Fruit fly (Drosophila melanogaster): ENCODE data around the gene CG7457.

The CG7457 gene

DNA sequence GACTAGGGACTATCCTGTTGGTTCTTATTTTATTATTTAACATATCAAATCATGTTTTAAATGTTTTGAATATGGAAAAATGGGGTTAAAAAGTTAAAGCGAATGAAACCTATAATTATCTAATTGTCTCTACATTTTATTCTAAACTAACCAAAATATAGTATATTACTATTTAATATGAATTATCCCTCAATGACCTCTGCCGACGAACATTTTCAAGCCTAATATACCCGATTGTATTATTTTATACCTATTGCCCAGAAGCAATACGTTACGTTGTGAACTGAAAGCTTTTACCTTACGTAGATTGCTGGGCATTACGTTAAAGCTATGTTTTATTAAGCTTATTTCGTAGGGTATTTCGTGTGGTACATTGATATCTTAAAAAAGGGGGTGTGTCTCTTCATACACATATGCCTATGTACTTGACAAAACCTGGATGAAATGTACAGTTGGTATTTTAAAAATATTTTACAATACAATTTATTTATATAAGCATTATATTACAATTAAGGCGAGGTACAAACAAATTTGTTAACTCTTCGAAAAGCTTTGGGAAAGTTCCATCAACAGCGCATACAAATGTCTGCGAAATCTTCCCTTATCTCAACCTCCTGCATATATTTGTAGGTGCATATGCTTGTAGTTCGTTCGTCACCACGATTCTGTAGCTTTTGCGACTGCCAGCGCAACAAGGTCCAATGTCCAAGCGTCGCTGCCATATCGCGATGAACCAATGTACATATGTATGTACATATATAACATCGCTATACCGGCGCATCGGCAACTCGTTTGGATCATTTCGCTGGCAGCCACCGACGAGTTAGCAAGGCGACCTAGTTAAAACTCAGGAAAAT, 7.5 kb downstream of the CG7457 start, which contains the start of gene Mcad (continued):
- TF ChIP-seq Neu2 (GFP tag; optimal IDR thresholded peaks at IDR 0.05; ENCODE audit: borderline replicate concordance) (no peak), Med (GFP tag) (peak; percentile 93), TFAM (GFP tag; optimal IDR thresholded peaks at IDR 0.05) (peak; percentile 27), C15 (GFP tag; IDR thresholded peaks at IDR 0.05) (peak; percentile 48; the same call in 1 of the 3 replicates), luna (GFP tag; optimal IDR thresholded peaks at IDR 0.05) (peak; percentile 26), CG1832 (GFP tag; optimal IDR thresholded peaks at IDR 0.05) (no peak), CG31388 (GFP tag; optimal IDR thresholded peaks at IDR 0.05) (peak; percentile 91), PHDP (tag; optimal IDR thresholded peaks at IDR 0.05) (peak; percentile 84), CG15269 (tag; optimal IDR thresholded peaks at IDR 0.05) (peak; percentile 88), CG10654 (GFP tag; optimal IDR thresholded peaks at IDR 0.05) (peak; percentile 93), z (GFP tag; IDR thresholded peaks at IDR 0.05) (no peak), vnd (GFP tag; IDR thresholded peaks at IDR 0.05; ENCODE audit: partially characterized antibody) (no peak), Sry-β (GFP tag; optimal IDR thresholded peaks at IDR 0.05) (peak; percentile 55), CG30403 (GFP tag; optimal IDR thresholded peaks at IDR 0.05) (peak; percentile 94), pum (GFP tag; optimal IDR thresholded peaks at IDR 0.05) (peak; percentile 61), CG3838 (GFP tag; optimal IDR thresholded peaks at IDR 0.05) (peak; percentile 38), MBD-R2 (GFP tag; IDR thresholded peaks at IDR 0.05) (peak; percentile 92), eve (GFP tag; optimal IDR thresholded peaks at IDR 0.05) (no peak), CG12744 (GFP tag; optimal IDR thresholded peaks at IDR 0.05) (no peak), CoRest (tag; optimal IDR thresholded peaks at IDR 0.05) (peak; percentile 92), lilli (GFP tag; optimal IDR thresholded peaks at IDR 0.05) (peak; percentile 85), Asciz (GFP tag; optimal IDR thresholded peaks at IDR 0.05) (peak; percentile 95), Lim3 (GFP tag; IDR thresholded peaks at IDR 0.05) (peak; percentile 77), CG2199 (GFP tag; IDR thresholded peaks at IDR 0.05) (peak; percentile 84), Side (GFP tag; optimal IDR thresholded peaks at IDR 0.05) (no peak), CG2712 (tag; optimal IDR thresholded peaks at IDR 0.05) (peak; percentile 86), CG6854 (GFP tag; optimal IDR thresholded peaks at IDR 0.05) (peak; percentile 91), CG14860 (GFP tag; IDR thresholded peaks at IDR 0.05; ENCODE audit: partially characterized antibody) (no peak), CG12299 (tag; optimal IDR thresholded peaks at IDR 0.05) (peak; percentile 72), D19A (tag; optimal IDR thresholded peaks at IDR 0.05) (peak; percentile 94), ttk (GFP tag; IDR thresholded peaks at IDR 0.05) (peak; percentile 74), sens (GFP tag) (peak; percentile 89), CG8388 (GFP tag; optimal IDR thresholded peaks at IDR 0.05) (peak; percentile 67), trh (GFP tag; optimal IDR thresholded peaks at IDR 0.05) (peak; percentile 45), ham (GFP tag; IDR thresholded peaks at IDR 0.05) (peak; percentile 80), hth (optimal IDR thresholded peaks at IDR 0.05) (no peak), tna (GFP tag; IDR thresholded peaks at IDR 0.05; ENCODE audit: partially characterized antibody) (no peak), CG12236 (GFP tag; optimal IDR thresholded peaks at IDR 0.05) (no peak), bcd (GFP tag; optimal IDR thresholded peaks at IDR 0.05) (peak; percentile 93), CG13123 (GFP tag; optimal IDR thresholded peaks at IDR 0.05) (peak; percentile 51), psq (GFP tag; optimal IDR thresholded peaks at IDR 0.05) (peak; percentile 51), NFAT (GFP tag; IDR thresholded peaks at IDR 0.05) (peak; percentile 73), dmrt11E (tag; optimal IDR thresholded peaks at IDR 0.05) (peak; percentile 2), CG1792 (GFP tag; optimal IDR thresholded peaks at IDR 0.05) (peak; percentile 62), bowl (GFP tag; IDR thresholded peaks at IDR 0.05) (peak; percentile 69), sug (tag; optimal IDR thresholded peaks at IDR 0.05) (peak; percentile 73), zen (tag; optimal IDR thresholded peaks at IDR 0.05) (peak; percentile 92), CG12769 (tag; optimal IDR thresholded peaks at IDR 0.05) (peak; percentile 75), CG11723 (GFP tag; optimal IDR thresholded peaks at IDR 0.05) (peak; percentile 69), CG30431 (GFP tag; optimal IDR thresholded peaks at IDR 0.05) (peak; percentile 23)
